Fruit fly (Drosophila melanogaster) whole organism, embryonic: ENCODE data around the gene Pop4.

Source experiments
- Ada2b ChIP-seq: fragments of 200-800 bp; sonication (Bioruptor generic); IDR thresholded peaks from 2 replicates; pipeline ENCODE4 v1.3.6; 2022; ENCODE audit warnings: missing biosample characterization, missing genetic modification characterization
- Awh ChIP-seq: fragments of 200-800 bp; sonication (Bioruptor generic); IDR thresholded peaks from 2 replicates; pipeline ENCODE4, ENCODE4 v1.3.6; 2022; ENCODE audit warnings: missing biosample characterization, missing genetic modification characterization
- C15 ChIP-seq: fragments of 200-800 bp; sonication (Bioruptor generic); IDR thresholded peaks from 3 replicates; pipeline ENCODE4 v1.3.6; 2022; ENCODE audit warnings: missing biosample characterization, missing genetic modification characterization
- CG10565 ChIP-seq: fragments of 200-800 bp; sonication (Bioruptor generic); optimal IDR thresholded peaks from 3 replicates; lab custom pipeline; 2016; ENCODE audit warnings: missing biosample characterization, mild to moderate bottlenecking, missing genetic modification characterization
- CG11695 ChIP-seq: fragments of 200-800 bp; sonication (Bioruptor generic); IDR thresholded peaks from 3 replicates; pipeline ENCODE4 v1.3.6; 2022; ENCODE audit warnings: missing biosample characterization, missing genetic modification characterization
- CG13296 ChIP-seq: fragments of 200-800 bp; sonication (Bioruptor generic); optimal IDR thresholded peaks from 3 replicates; lab custom pipeline; 2018; ENCODE audit warnings: missing biosample characterization, mild to moderate bottlenecking, missing genetic modification characterization
- CG15269 ChIP-seq: fragments of 200-800 bp; sonication (Bioruptor generic); optimal IDR thresholded peaks from 2 replicates; lab custom pipeline; 2018; ENCODE audit warnings: missing biosample characterization, mild to moderate bottlenecking, missing genetic modification characterization, moderate library complexity
- CG15514 ChIP-seq: fragments of 200-800 bp; sonication (Bioruptor generic); optimal IDR thresholded peaks from 3 replicates; lab custom pipeline; 2017; ENCODE audit warnings: missing biosample characterization, missing genetic modification characterization, mild to moderate bottlenecking, moderate library complexity, missing genetic modification reagents
- CG15601 ChIP-seq: fragments of 200-800 bp; sonication (Bioruptor generic); optimal IDR thresholded peaks from 3 replicates; lab custom pipeline; 2019; ENCODE audit warnings: missing biosample characterization, mild to moderate bottlenecking, missing genetic modification characterization, moderate library complexity
- CG17359 ChIP-seq: fragments of 200-800 bp; sonication (Bioruptor generic); optimal IDR thresholded peaks from 3 replicates; lab custom pipeline; 2018; ENCODE audit warnings: missing biosample characterization, mild to moderate bottlenecking, missing genetic modification characterization, moderate library complexity
- CG18619 ChIP-seq: fragments of 200-800 bp; sonication (Bioruptor generic); optimal IDR thresholded peaks from 3 replicates; lab custom pipeline; 2017; ENCODE audit warnings: missing biosample characterization, mild to moderate bottlenecking, missing genetic modification characterization
- CG2202 ChIP-seq: fragments of 200-800 bp; sonication (Bioruptor generic); optimal IDR thresholded peaks from 2 replicates; lab custom pipeline; 2018; ENCODE audit warnings: missing biosample characterization, mild to moderate bottlenecking, missing genetic modification characterization
- CG2875 ChIP-seq: fragments of 200-800 bp; sonication (Bioruptor generic); optimal IDR thresholded peaks from 2 replicates; lab custom pipeline; 2017; ENCODE audit warnings: missing biosample characterization, mild to moderate bottlenecking, missing genetic modification characterization, missing genetic modification reagents
- CG2889 ChIP-seq: fragments of 200-800 bp; sonication (Bioruptor generic); IDR thresholded peaks from 3 replicates; pipeline ENCODE4 v1.3.6; 2022; ENCODE audit warnings: missing biosample characterization, missing genetic modification characterization
- CG34422 ChIP-seq: fragments of 200-800 bp; sonication (Bioruptor generic); IDR thresholded peaks from 3 replicates; pipeline ENCODE4 v1.3.6; 2022; ENCODE audit warnings: missing biosample characterization, missing genetic modification characterization
- CG6813 ChIP-seq: fragments of 200-800 bp; sonication (Bioruptor generic); optimal IDR thresholded peaks from 2 replicates; lab custom pipeline; 2017; ENCODE audit warnings: missing biosample characterization, missing genetic modification characterization, mild to moderate bottlenecking, moderate library complexity, missing genetic modification reagents
- CG9215 ChIP-seq: fragments of 200-800 bp; sonication (Bioruptor generic); IDR thresholded peaks from 2 replicates; pipeline ENCODE4 v1.3.6; 2022; ENCODE audit warnings: missing biosample characterization, missing genetic modification characterization
- CG9727 ChIP-seq: fragments of 200-800 bp; sonication (Bioruptor generic); optimal IDR thresholded peaks from 3 replicates; lab custom pipeline; 2017; ENCODE audit warnings: missing biosample characterization, mild to moderate bottlenecking, missing genetic modification characterization
- Dad ChIP-seq: fragments of 200-800 bp; sonication (Bioruptor generic); optimal IDR thresholded peaks from 3 replicates; lab custom pipeline; 2016; ENCODE audit warnings: missing biosample characterization, missing genetic modification characterization
- Dp ChIP-seq: fragments of 200-800 bp; sonication (Bioruptor generic); optimal IDR thresholded peaks from 2 replicates; lab custom pipeline; 2018; ENCODE audit warnings: missing biosample characterization, mild to moderate bottlenecking, missing genetic modification characterization, moderate library complexity
- Drgx ChIP-seq: fragments of 200-800 bp; sonication (Bioruptor generic); IDR thresholded peaks from 2 replicates; pipeline ENCODE4 v1.3.6; 2022; ENCODE audit warnings: missing biosample characterization, missing genetic modification characterization
- Ets65A ChIP-seq: fragments of 200-800 bp; sonication (Bioruptor generic); peaks from one replicate; lab custom pipeline; 2016; ENCODE audit warnings: missing biosample characterization, missing genetic modification characterization
- HmgD ChIP-seq: fragments of 200-800 bp; sonication (Bioruptor generic); optimal IDR thresholded peaks from 3 replicates; lab custom pipeline; 2016; ENCODE audit warnings: missing biosample characterization, missing genetic modification characterization
- Nf-YB ChIP-seq: fragments of 200-800 bp; sonication (Bioruptor generic); optimal IDR thresholded peaks from 3 replicates; lab custom pipeline; 2019; ENCODE audit warnings: missing biosample characterization, mild to moderate bottlenecking, missing genetic modification characterization, moderate library complexity
- Nf-YC ChIP-seq: fragments of 200-800 bp; optimal IDR thresholded peaks from 3 replicates; lab custom pipeline; 2019; ENCODE audit warnings: missing biosample characterization, mild to moderate bottlenecking, missing genetic modification characterization, moderate library complexity
- Oaz ChIP-seq: fragments of 200-800 bp; sonication (Bioruptor generic); IDR thresholded peaks from 2 replicates; pipeline ENCODE4 v1.3.6; 2022; ENCODE audit warnings: missing biosample characterization, missing genetic modification characterization
- Side ChIP-seq: fragments of 200-800 bp; sonication (Bioruptor generic); optimal IDR thresholded peaks from 2 replicates; lab custom pipeline; 2016; ENCODE audit warnings: missing biosample characterization, missing genetic modification characterization
- Vsx1 ChIP-seq: fragments of 200-800 bp; sonication (Bioruptor generic); optimal IDR thresholded peaks from 2 replicates; lab custom pipeline; 2017; ENCODE audit warnings: missing biosample characterization, mild to moderate bottlenecking, missing genetic modification characterization, missing genetic modification reagents
- YL-1 ChIP-seq: fragments of 200-800 bp; sonication (Bioruptor generic); optimal IDR thresholded peaks from 3 replicates; lab custom pipeline; 2017; ENCODE audit warnings: missing biosample characterization, mild to moderate bottlenecking, missing genetic modification characterization
- bbx ChIP-seq: fragments of 200-800 bp; sonication (Bioruptor generic); IDR thresholded peaks from 2 replicates; pipeline ENCODE4 v1.3.6; 2022; ENCODE audit warnings: missing biosample characterization, missing genetic modification characterization; ENCODE audit not compliant: partially characterized antibody
- cad ChIP-seq: fragments of >200 bp; optimal IDR thresholded peaks from 2 replicates; lab custom pipeline; 2017; ENCODE audit warnings: missing biosample characterization, missing genetic modification characterization
- cas ChIP-seq: fragments of 200-800 bp; sonication (Bioruptor generic); IDR thresholded peaks from 2 replicates; pipeline ENCODE4 v1.3.6; 2022; ENCODE audit warnings: missing biosample characterization, missing genetic modification characterization
- caup ChIP-seq: fragments of 200-800 bp; sonication (Bioruptor generic); optimal IDR thresholded peaks from 3 replicates; lab custom pipeline; 2017; ENCODE audit warnings: missing biosample characterization, mild to moderate bottlenecking, missing genetic modification characterization, moderate library complexity; ENCODE audit not compliant: severe bottlenecking
- cg ChIP-seq: fragments of 200-800 bp; sonication (Bioruptor generic); optimal IDR thresholded peaks from 3 replicates; lab custom pipeline; 2019; ENCODE audit warnings: missing biosample characterization, mild to moderate bottlenecking, missing genetic modification characterization, moderate library complexity
- chn ChIP-seq: fragments of 200-800 bp; sonication (Bioruptor generic); optimal IDR thresholded peaks from 2 replicates; lab custom pipeline; 2016; ENCODE audit warnings: missing biosample characterization, missing genetic modification characterization
- danr ChIP-seq: fragments of 200-800 bp; sonication (Bioruptor generic); IDR thresholded peaks from 2 replicates; pipeline ENCODE4 v1.3.6; 2022; ENCODE audit warnings: missing biosample characterization, missing genetic modification characterization
- eve ChIP-seq, 2 experiments: fragments of >200 bp; optimal IDR thresholded peaks; 2 replicates each; lab custom pipeline; 2017; ENCODE audit warnings: missing biosample characterization in 2 of 2, missing genetic modification characterization in 2 of 2
- fd64A ChIP-seq: fragments of 200-800 bp; sonication (Bioruptor generic); optimal IDR thresholded peaks from 3 replicates; lab custom pipeline; 2018; ENCODE audit warnings: missing biosample characterization, mild to moderate bottlenecking, missing genetic modification characterization
- gsb ChIP-seq: fragments of 200-800 bp; sonication (Bioruptor generic); IDR thresholded peaks from 2 replicates; pipeline ENCODE4 v1.3.6; 2022; ENCODE audit warnings: missing biosample characterization, missing genetic modification characterization
- jing ChIP-seq: fragments of 200-800 bp; sonication (Bioruptor generic); optimal IDR thresholded peaks from 2 replicates; lab custom pipeline; 2018; ENCODE audit warnings: missing biosample characterization, mild to moderate bottlenecking, missing genetic modification characterization
- knrl ChIP-seq: fragments of 200-800 bp; sonication (Bioruptor generic); IDR thresholded peaks from 3 replicates; pipeline ENCODE4 v1.3.6; 2022; ENCODE audit warnings: missing biosample characterization, missing genetic modification characterization; ENCODE audit not compliant: partially characterized antibody
- lab ChIP-seq: fragments of 200-800 bp; sonication (Bioruptor generic); optimal IDR thresholded peaks from 3 replicates; lab custom pipeline; 2017; ENCODE audit warnings: missing biosample characterization, missing genetic modification characterization, mild to moderate bottlenecking, moderate library complexity, missing genetic modification reagents
- mld ChIP-seq: fragments of 200-800 bp; sonication (Bioruptor generic); IDR thresholded peaks from 3 replicates; pipeline ENCODE4 v1.3.6; 2022; ENCODE audit warnings: missing biosample characterization, missing genetic modification characterization; ENCODE audit not compliant: partially characterized antibody
- salm ChIP-seq: fragments of 200-800 bp; sonication (Bioruptor generic); optimal IDR thresholded peaks from 2 replicates; lab custom pipeline; 2018; ENCODE audit warnings: missing biosample characterization, mild to moderate bottlenecking, missing genetic modification characterization
- scrt ChIP-seq: fragments of 200-800 bp; sonication (Bioruptor generic); optimal IDR thresholded peaks from 2 replicates; lab custom pipeline; 2018; ENCODE audit warnings: missing biosample characterization, mild to moderate bottlenecking, missing genetic modification characterization, moderate library complexity
- sens-2 ChIP-seq: fragments of 200-800 bp; sonication (Bioruptor generic); IDR thresholded peaks from 2 replicates; pipeline ENCODE4 v1.3.6; 2022; ENCODE audit warnings: missing biosample characterization, missing genetic modification characterization
- tap ChIP-seq: fragments of 200-800 bp; optimal IDR thresholded peaks from 3 replicates; lab custom pipeline; 2019; ENCODE audit warnings: missing biosample characterization, mild to moderate bottlenecking, missing genetic modification characterization, moderate library complexity
- zfh2 ChIP-seq: fragments of 200-800 bp; sonication (Bioruptor generic); optimal IDR thresholded peaks from 2 replicates; lab custom pipeline; 2016; ENCODE audit warnings: missing biosample characterization, missing genetic modification characterization

Gene Pop4

dm6 chr3L:7960707-7961695, 17.4 kb downstream of the Pop4 start (continued):
- TF ChIP-seq caup (GFP tag; lab: Kevin White, UChicago) (no peak), CG2202 (peak; percentile 63), Oaz (GFP tag; lab: Robert Waterston, UW) (no peak), knrl (GFP tag; lab: Robert Waterston, UW) (no peak), lab (GFP tag; lab: Kevin White, UChicago) (peak; percentile 13), jing (no peak), C15 (GFP tag; lab: Robert Waterston, UW) (no peak), cg (no peak), Nf-YB (GFP tag; lab: Kevin White, UChicago) (peak; percentile 39), CG34422 (GFP tag; lab: Robert Waterston, UW) (no peak), eve (GFP tag; optimal IDR thresholded peaks at IDR 0.05; lab: Kevin White, UChicago) (peak in 1 of 2 experiments; percentile 3), sens-2 (GFP tag; lab: Robert Waterston, UW) (peak; percentile 28; the same call in 1 of the 2 replicates), Dad (GFP tag; lab: Kevin White, UChicago) (no peak), Side (GFP tag; lab: Kevin White, UChicago) (peak; percentile 28), cad (GFP tag; lab: Kevin White, UChicago) (no peak), gsb (GFP tag; lab: Robert Waterston, UW) (no peak), CG11695 (GFP tag; lab: Robert Waterston, UW) (no peak), HmgD (GFP tag; lab: Kevin White, UChicago) (no peak), Ets65A (GFP tag; lab: Kevin White, UChicago) (peak; percentile 91), CG15601 (tag; lab: Kevin White, UChicago) (peak; percentile 45), CG10565 (GFP tag; lab: Kevin White, UChicago) (no peak), scrt (GFP tag; lab: Kevin White, UChicago) (peak; percentile 39), CG6813 (GFP tag; lab: Kevin White, UChicago) (peak; percentile 4), mld (GFP tag; lab: Robert Waterston, UW) (no peak), cas (no peak), CG9215 (GFP tag; lab: Robert Waterston, UW) (no peak), Drgx (GFP tag; lab: Robert Waterston, UW) (no peak), Dp (no peak), zfh2 (GFP tag; lab: Kevin White, UChicago) (no peak), Nf-YC (peak; percentile 33), tap (tag; lab: Kevin White, UChicago) (no peak), CG15269 (tag; lab: Kevin White, UChicago) (peak; percentile 45), danr (no peak), bbx (GFP tag; lab: Robert Waterston, UW) (no peak), Ada2b (GFP tag; lab: Robert Waterston, UW) (no peak), CG9727 (GFP tag; lab: Kevin White, UChicago) (peak; percentile 45), CG15514 (GFP tag; lab: Kevin White, UChicago) (peak; percentile 20), CG13296 (peak; percentile 11), CG2875 (GFP tag; lab: Kevin White, UChicago) (peak; percentile 13), chn (GFP tag; lab: Kevin White, UChicago) (no peak), CG2889 (no peak), CG17359 (tag; lab: Kevin White, UChicago) (peak; percentile 1), fd64A (GFP tag; lab: Kevin White, UChicago) (peak; percentile 18), YL-1 (peak; percentile 15), salm (tag; lab: Kevin White, UChicago) (peak; percentile 32), Awh (GFP tag; lab: Robert Waterston, UW) (no peak), CG18619 (no peak), Vsx1 (peak; percentile 66)
